4 fruit fly cellular contexts compared by ENCODE assay signal in genomic region chr3R:9418373-9419299, dm6.
TF ChIP-seq lines count a peak whose summit lies in the region.

No protein-coding gene starts in this region.

- TF ChIP-seq CTCF in whole organism, embryonic (GFP tag; optimal IDR thresholded peaks at IDR 0.05; lab: Kevin White, UChicago), result no peak

TF ChIP-seq in whole organism, adult, 20 proteins besides CTCF, POLR2A, EP300 and RAD21:
- no peak for TF ChIP-seq CG1620 (GFP tag; optimal IDR thresholded peaks at IDR 0.05; lab: Kevin White, UChicago)
- TF ChIP-seq bab1 (GFP tag; optimal IDR thresholded peaks at IDR 0.05; lab: Kevin White, UChicago), result no peak
- no peak for TF ChIP-seq Hr96 (GFP tag; optimal IDR thresholded peaks at IDR 0.05; lab: Kevin White, UChicago)
- no peak for TF ChIP-seq Crg-1 (GFP tag; optimal IDR thresholded peaks at IDR 0.05; lab: Kevin White, UChicago)
- no peak for TF ChIP-seq CG12768 (GFP tag; optimal IDR thresholded peaks at IDR 0.05; lab: Kevin White, UChicago)
- TF ChIP-seq kay (GFP tag; lab: Kevin White, UChicago; ENCODE audit: borderline replicate concordance), result peak; percentile 73
- no peak for TF ChIP-seq pad (GFP tag; optimal IDR thresholded peaks at IDR 0.05; lab: Kevin White, UChicago)
- TF ChIP-seq toe (GFP tag; optimal IDR thresholded peaks at IDR 0.05; lab: Kevin White, UChicago), result no peak
- TF ChIP-seq Mnt (GFP tag; optimal IDR thresholded peaks at IDR 0.05; lab: Kevin White, UChicago), result no peak
- no peak for TF ChIP-seq ovo (GFP tag; optimal IDR thresholded peaks at IDR 0.05; lab: Kevin White, UChicago)
- peak; percentile 56 for TF ChIP-seq tj (GFP tag; optimal IDR thresholded peaks at IDR 0.05; lab: Kevin White, UChicago)
- no peak for TF ChIP-seq CG11617 (GFP tag; optimal IDR thresholded peaks at IDR 0.05; lab: Kevin White, UChicago)
- no peak for TF ChIP-seq cic (GFP tag; optimal IDR thresholded peaks at IDR 0.05; lab: Kevin White, UChicago)
- TF ChIP-seq CG33017 (tag; optimal IDR thresholded peaks at IDR 0.05; lab: Kevin White, UChicago), result no peak
- TF ChIP-seq cnc (optimal IDR thresholded peaks at IDR 0.05; lab: Kevin White, UChicago), result no peak
- TF ChIP-seq CG7101 (tag; optimal IDR thresholded peaks at IDR 0.05; lab: Kevin White, UChicago), result no peak
- no peak for TF ChIP-seq Clk (GFP tag; optimal IDR thresholded peaks at IDR 0.05; lab: Kevin White, UChicago)
- TF ChIP-seq CG5204 (GFP tag; optimal IDR thresholded peaks at IDR 0.05; lab: Kevin White, UChicago), result no peak
TF ChIP-seq in whole organism, adult: peak in this region for 2.

TF ChIP-seq in whole organism, embryonic, 481 proteins besides CTCF, POLR2A, EP300 and RAD21 (continues in another document):
- TF ChIP-seq Awh (GFP tag; IDR thresholded peaks at IDR 0.05; lab: Robert Waterston, UW) (no peak), Scr (GFP tag; IDR thresholded peaks at IDR 0.05; lab: Robert Waterston, UW; ENCODE audit: partially characterized antibody) (no peak), CG15479 (GFP tag; optimal IDR thresholded peaks at IDR 0.05; lab: Kevin White, UChicago) (peak; percentile 73), ham (GFP tag; IDR thresholded peaks at IDR 0.05; lab: Robert Waterston, UW) (no peak), CG2889 (GFP tag; IDR thresholded peaks at IDR 0.05; lab: Robert Waterston, UW) (no peak), Bdp1 (GFP tag; optimal IDR thresholded peaks at IDR 0.05; lab: Kevin White, UChicago) (no peak), CG11085 (GFP tag; IDR thresholded peaks at IDR 0.05; lab: Robert Waterston, UW) (no peak), otp (GFP tag; IDR thresholded peaks at IDR 0.05; lab: Robert Waterston, UW) (no peak), Kr (GFP tag; optimal IDR thresholded peaks at IDR 0.05; lab: Kevin White, UChicago) (no peak), NK7.1 (GFP tag; optimal IDR thresholded peaks at IDR 0.05; lab: Kevin White, UChicago) (no peak), Trl (optimal IDR thresholded peaks at IDR 0.05; lab: Kevin White, UChicago) (peak; percentile 1 to 77), Trl (GFP tag; optimal IDR thresholded peaks at IDR 0.05; lab: Kevin White, UChicago) (no peak), B-H2 (GFP tag; optimal IDR thresholded peaks at IDR 0.05; lab: Kevin White, UChicago) (no peak), maf-S (GFP tag; optimal IDR thresholded peaks at IDR 0.05; lab: Kevin White, UChicago) (no peak), eve (GFP tag; optimal IDR thresholded peaks at IDR 0.05; lab: Kevin White, UChicago) (peak in 1 of 2 experiments; percentile 68), bcd (GFP tag; optimal IDR thresholded peaks at IDR 0.05; lab: Kevin White, UChicago) (no peak), CG18599 (GFP tag; optimal IDR thresholded peaks at IDR 0.05; lab: Kevin White, UChicago) (peak; percentile 43), CG8089 (GFP tag; optimal IDR thresholded peaks at IDR 0.05; lab: Kevin White, UChicago) (peak; percentile 2), z (GFP tag; IDR thresholded peaks at IDR 0.05; lab: Robert Waterston, UW) (no peak), CG1647 (GFP tag; optimal IDR thresholded peaks at IDR 0.05; lab: Kevin White, UChicago) (no peak), Ssrp (tag; optimal IDR thresholded peaks at IDR 0.05; lab: Kevin White, UChicago) (no peak), CG13424 (tag; optimal IDR thresholded peaks at IDR 0.05; lab: Kevin White, UChicago) (no peak), CG8388 (GFP tag; optimal IDR thresholded peaks at IDR 0.05; lab: Kevin White, UChicago) (no peak), ab (GFP tag; optimal IDR thresholded peaks at IDR 0.05; lab: Kevin White, UChicago) (no peak), CG10959 (GFP tag; IDR thresholded peaks at IDR 0.05; lab: Robert Waterston, UW) (no peak), CG6854 (GFP tag; optimal IDR thresholded peaks at IDR 0.05; lab: Kevin White, UChicago) (no peak), CG11247 (GFP tag; IDR thresholded peaks at IDR 0.05; lab: Robert Waterston, UW) (no peak)

TF ChIP-seq in whole organism, prepupa, 60 proteins besides CTCF, POLR2A, EP300 and RAD21:
- TF ChIP-seq CG6854 (GFP tag; optimal IDR thresholded peaks at IDR 0.05; lab: Kevin White, UChicago) (no peak), fkh (GFP tag; optimal IDR thresholded peaks at IDR 0.05; lab: Kevin White, UChicago) (peak; percentile 9), CG34406 (GFP tag; optimal IDR thresholded peaks at IDR 0.05; lab: Kevin White, UChicago) (no peak), vri (GFP tag; optimal IDR thresholded peaks at IDR 0.05; lab: Kevin White, UChicago) (peak; percentile 64), Eip93F (GFP tag; optimal IDR thresholded peaks at IDR 0.05; lab: Kevin White, UChicago) (peak; percentile 32), fd85E (GFP tag; optimal IDR thresholded peaks at IDR 0.05; lab: Kevin White, UChicago) (no peak), CG10631 (GFP tag; optimal IDR thresholded peaks at IDR 0.05; lab: Kevin White, UChicago) (no peak), Eip78C (GFP tag; lab: Kevin White, UChicago) (peak; percentile 82), Sox14 (GFP tag; optimal IDR thresholded peaks at IDR 0.05; lab: Kevin White, UChicago) (no peak), svp (GFP tag; lab: Kevin White, UChicago) (no peak), ss (GFP tag; optimal IDR thresholded peaks at IDR 0.05; lab: Kevin White, UChicago) (no peak), CG31627 (GFP tag; optimal IDR thresholded peaks at IDR 0.05; lab: Kevin White, UChicago) (no peak)

TF ChIP-seq in whole organism, wandering third instar larva, 38 proteins besides CTCF, POLR2A, EP300 and RAD21:
- TF ChIP-seq Dif (GFP tag; optimal IDR thresholded peaks at IDR 0.05; lab: Kevin White, UChicago; ENCODE audit: partially characterized antibody) (peak; percentile 77), h (GFP tag; optimal IDR thresholded peaks at IDR 0.05; lab: Kevin White, UChicago) (peak; percentile 12), psq (GFP tag; optimal IDR thresholded peaks at IDR 0.05; lab: Kevin White, UChicago) (peak; percentile 58), usp (GFP tag; optimal IDR thresholded peaks at IDR 0.05; lab: Kevin White, UChicago) (no peak), sage (GFP tag; optimal IDR thresholded peaks at IDR 0.05; lab: Kevin White, UChicago) (peak; percentile 65), Rel (GFP tag; optimal IDR thresholded peaks at IDR 0.05; lab: Kevin White, UChicago) (no peak), Rel (tag; optimal IDR thresholded peaks at IDR 0.05; lab: Kevin White, UChicago) (no peak), dl (GFP tag; optimal IDR thresholded peaks at IDR 0.05; lab: Kevin White, UChicago; ENCODE audit: insufficient read depth in 1 of 2, partially characterized antibody in 2 of 2) (peak in 1 of 2 experiments; percentile 50), N (GFP tag; optimal IDR thresholded peaks at IDR 0.05; lab: Kevin White, UChicago) (peak; percentile 39)
TF ChIP-seq in whole organism, wandering third instar larva: peak in this region for 6.
